Worm (Caenorhabditis elegans) whole organism, young adult: ENCODE results near the gene F31F6.3.

Experiments
- B0035.1 ChIP-seq: sonication (generic microtip); optimal IDR thresholded peaks from 2 replicates; lab custom pipeline; 2016; ENCODE audit warnings: missing genetic modification characterization, mild to moderate bottlenecking, missing compliant biosample characterization, missing genotype, missing genetic modification reagents
- B0261.1 ChIP-seq: sonication (generic microtip); optimal IDR thresholded peaks from 2 replicates; lab custom pipeline; 2016; ENCODE audit warnings: mild to moderate bottlenecking, missing genetic modification characterization, moderate library complexity, missing compliant biosample characterization
- C06A6.2 ChIP-seq: fragments of 200-800 bp; sonication (Bioruptor generic); conservative IDR thresholded peaks from 2 replicates; pipeline ENCODE4 v1.3.6; 2022; ENCODE audit warnings: missing genetic modification characterization, missing compliant biosample characterization
- D2030.7 ChIP-seq: fragments of 200-800 bp; sonication (Bioruptor generic); IDR thresholded peaks from 2 replicates; pipeline ENCODE4 v1.3.6; 2022; ENCODE audit warnings: missing genetic modification reagents, missing genetic modification characterization, missing compliant biosample characterization
- F57C9.4 ChIP-seq: sonication (generic microtip); optimal IDR thresholded peaks from 2 replicates; lab custom pipeline; 2017; ENCODE audit warnings: mild to moderate bottlenecking, missing genetic modification characterization, missing compliant biosample characterization
- Y53F4B.3 ChIP-seq: fragments of 200-800 bp; sonication (Bioruptor generic); IDR thresholded peaks from 2 replicates; pipeline ENCODE4 v1.3.6; 2022; ENCODE audit warnings: missing genetic modification reagents, missing genetic modification characterization, missing compliant biosample characterization
- Y79H2A.3 ChIP-seq: fragments of 200-800 bp; sonication (Bioruptor generic); conservative IDR thresholded peaks from 2 replicates; pipeline ENCODE4 v1.3.6; 2022; ENCODE audit warnings: missing genetic modification reagents, missing genetic modification characterization, missing compliant biosample characterization
- ZK185.1 ChIP-seq: sonication (generic microtip); optimal IDR thresholded peaks from 2 replicates; lab custom pipeline; 2016; ENCODE audit warnings: mild to moderate bottlenecking, missing genetic modification characterization, missing compliant biosample characterization; ENCODE audit not compliant: poor library complexity, severe bottlenecking
- aptf-3 ChIP-seq: fragments of 200-800 bp; sonication (Bioruptor generic); IDR thresholded peaks from 2 replicates; pipeline ENCODE4 v1.3.6; 2022; ENCODE audit warnings: missing genetic modification characterization, missing compliant biosample characterization
- attf-6 ChIP-seq: fragments of 200-800 bp; sonication (Bioruptor generic); IDR thresholded peaks from 2 replicates; pipeline ENCODE4 v1.3.6; 2022; ENCODE audit warnings: missing genetic modification reagents, missing genetic modification characterization, missing compliant biosample characterization
- cebp-1 ChIP-seq, 2 experiments: fragments of 200-800 bp in 1 of 2; sonication (Bioruptor generic) in 1 of 2; sonication (generic microtip) in 1 of 2; IDR thresholded peaks in 1 of 2; optimal IDR thresholded peaks in 1 of 2; 2 replicates each; pipeline versions ENCODE4 v1.3.6 to Lab custom; 2017 to 2022; ENCODE audit warnings: missing compliant biosample characterization in 2 of 2, missing genetic modification characterization in 2 of 2, mild to moderate bottlenecking in 1 of 2, missing genetic modification reagents in 1 of 2, moderate library complexity in 1 of 2
- cebp-2 ChIP-seq: fragments of 200-800 bp; sonication (Bioruptor generic); IDR thresholded peaks from 2 replicates; pipeline ENCODE4 v1.3.6; 2022; ENCODE audit warnings: missing genetic modification characterization, missing compliant biosample characterization
- ceh-91 ChIP-seq: fragments of 200-800 bp; sonication (Bioruptor generic); IDR thresholded peaks from 2 replicates; pipeline ENCODE4 v1.3.6; 2022; ENCODE audit warnings: missing genetic modification reagents, missing genetic modification characterization, missing compliant biosample characterization
- chd-7 ChIP-seq: sonication (generic microtip); optimal IDR thresholded peaks from 2 replicates; lab custom pipeline; 2016; ENCODE audit warnings: mild to moderate bottlenecking, missing genetic modification characterization, moderate library complexity, missing compliant biosample characterization
- die-1 ChIP-seq: sonication (generic microtip); optimal IDR thresholded peaks from 2 replicates; lab custom pipeline; 2016; ENCODE audit warnings: missing genotype, mild to moderate bottlenecking, missing genetic modification characterization, missing compliant biosample characterization
- dpff-1 ChIP-seq: sonication (generic microtip); optimal IDR thresholded peaks from 2 replicates; lab custom pipeline; 2017; ENCODE audit warnings: mild to moderate bottlenecking, missing genetic modification characterization, missing compliant biosample characterization
- gei-17 ChIP-seq: fragments of 200-800 bp; sonication (Bioruptor generic); optimal IDR thresholded peaks from 2 replicates; lab custom pipeline; 2018; ENCODE audit warnings: mild to moderate bottlenecking, missing genetic modification characterization, missing compliant biosample characterization
- hlh-26 ChIP-seq: fragments of 200-800 bp; sonication (Bioruptor generic); conservative IDR thresholded peaks from 2 replicates; pipeline ENCODE4 v1.3.6; 2022; ENCODE audit warnings: missing genetic modification reagents, missing genetic modification characterization, missing compliant biosample characterization
- hrde-1 ChIP-seq: sonication (generic microtip); optimal IDR thresholded peaks from 2 replicates; lab custom pipeline; 2016; ENCODE audit warnings: missing genetic modification characterization, mild to moderate bottlenecking, missing compliant biosample characterization, moderate library complexity, missing genotype, missing genetic modification reagents, borderline replicate concordance
- hsf-1 ChIP-seq: fragments of 200-800 bp; sonication (Bioruptor generic); IDR thresholded peaks from 2 replicates; pipeline ENCODE4 v1.3.6; 2022; ENCODE audit warnings: missing genetic modification reagents, missing genetic modification characterization, missing compliant biosample characterization
- let-607 ChIP-seq, 2 experiments: fragments of 200-800 bp in 1 of 2; sonication (Bioruptor generic) in 1 of 2; sonication (generic microtip) in 1 of 2; optimal IDR thresholded peaks; 2 replicates each; lab custom pipeline; 2016 to 2018; ENCODE audit warnings: mild to moderate bottlenecking in 2 of 2, missing compliant biosample characterization in 2 of 2, missing genetic modification characterization in 2 of 2, moderate library complexity in 2 of 2, missing genotype in 1 of 2
- lin-35 ChIP-seq, 3 experiments: fragments of 150-350 bp in 2 of 3; sonication (generic microtip) in 1 of 3; optimal IDR thresholded peaks; 2 replicates each; lab custom pipeline; 2014 to 2018; ENCODE audit warnings: missing biosample characterization in 3 of 3, missing genetic modification characterization in 3 of 3, missing genetic modification reagents in 3 of 3
- lin-40 ChIP-seq: sonication (generic microtip); optimal IDR thresholded peaks from 2 replicates; lab custom pipeline; 2016; ENCODE audit warnings: missing genetic modification characterization, mild to moderate bottlenecking, missing compliant biosample characterization, missing genotype, missing genetic modification reagents
- lin-54 ChIP-seq: fragments of 200-800 bp; sonication (Bioruptor generic); optimal IDR thresholded peaks from 2 replicates; lab custom pipeline; 2018; ENCODE audit warnings: mild to moderate bottlenecking, missing genetic modification characterization, missing compliant biosample characterization
- lir-1 ChIP-seq: fragments of 200-800 bp; sonication (Bioruptor generic); conservative IDR thresholded peaks from 2 replicates; pipeline ENCODE4 v1.3.6; 2022; ENCODE audit warnings: missing genetic modification reagents, missing genetic modification characterization, missing compliant biosample characterization
- lsl-1 ChIP-seq: fragments of 200-800 bp; sonication (Bioruptor generic); optimal IDR thresholded peaks from 2 replicates; lab custom pipeline; 2018; ENCODE audit warnings: mild to moderate bottlenecking, missing genetic modification characterization, moderate library complexity, missing compliant biosample characterization
- lsy-27 ChIP-seq: sonication (generic microtip); optimal IDR thresholded peaks from 2 replicates; lab custom pipeline; 2017; ENCODE audit warnings: missing genetic modification characterization, mild to moderate bottlenecking, missing compliant biosample characterization, antibody characterized with exemption, missing genotype, borderline replicate concordance; ENCODE audit not compliant: insufficient read depth
- madf-10 ChIP-seq: sonication (generic microtip); optimal IDR thresholded peaks from 2 replicates; lab custom pipeline; 2016; ENCODE audit warnings: mild to moderate bottlenecking, missing genetic modification characterization, missing compliant biosample characterization
- madf-3 ChIP-seq: fragments of 200-800 bp; sonication (Bioruptor generic); IDR thresholded peaks from 2 replicates; pipeline ENCODE4 v1.3.6; 2022; ENCODE audit warnings: missing genetic modification reagents, missing genetic modification characterization, missing compliant biosample characterization
- madf-6 ChIP-seq: fragments of 200-800 bp; sonication (Bioruptor generic); IDR thresholded peaks from 2 replicates; pipeline ENCODE4 v1.3.6; 2022; ENCODE audit warnings: missing genetic modification reagents, missing genetic modification characterization, missing compliant biosample characterization
- madf-8 ChIP-seq: fragments of 200-800 bp; sonication (Bioruptor generic); conservative IDR thresholded peaks from 2 replicates; pipeline ENCODE4 v1.3.6; 2022; ENCODE audit warnings: missing genetic modification reagents, missing genetic modification characterization, missing compliant biosample characterization
- mel-28 ChIP-seq: sonication (generic microtip); optimal IDR thresholded peaks from 2 replicates; lab custom pipeline; 2016; ENCODE audit warnings: borderline replicate concordance, mild to moderate bottlenecking, missing genetic modification characterization, missing compliant biosample characterization
- nfya-1 ChIP-seq: sonication (generic microtip); optimal IDR thresholded peaks from 2 replicates; lab custom pipeline; 2017; ENCODE audit warnings: antibody characterized with exemption, missing compliant biosample characterization, missing genetic modification characterization, borderline replicate concordance; ENCODE audit not compliant: insufficient read depth
- nfya-2 ChIP-seq: fragments of 200-800 bp; sonication (Bioruptor generic); IDR thresholded peaks from 2 replicates; pipeline ENCODE4 v1.3.6; 2022; ENCODE audit warnings: missing genetic modification reagents, missing genetic modification characterization, missing compliant biosample characterization
- nfyb-1 ChIP-seq: fragments of 200-800 bp; sonication (Bioruptor generic); IDR thresholded peaks from 2 replicates; pipeline ENCODE4 v1.3.6; 2022; ENCODE audit warnings: missing genetic modification reagents, missing genetic modification characterization, missing compliant biosample characterization
- pbrm-1 ChIP-seq: fragments of 200-800 bp; sonication (Bioruptor generic); IDR thresholded peaks from 2 replicates; pipeline ENCODE4 v1.3.6; 2022; ENCODE audit warnings: missing genetic modification reagents, missing genetic modification characterization, missing compliant biosample characterization
- pha-4 ChIP-seq: fragments of 150-350 bp; sonication (generic microtip); optimal IDR thresholded peaks from 2 replicates; lab custom pipeline; 2014; ENCODE audit warnings: missing biosample characterization, missing genetic modification reagents, missing genetic modification characterization
- sdz-38 ChIP-seq: sonication (generic microtip); optimal IDR thresholded peaks from 2 replicates; lab custom pipeline; 2016; ENCODE audit warnings: missing genotype, missing genetic modification characterization, missing compliant biosample characterization
- sea-2 ChIP-seq: fragments of 200-800 bp; sonication (Bioruptor generic); IDR thresholded peaks from 2 replicates; pipeline ENCODE4 v1.3.6; 2022; ENCODE audit warnings: missing genetic modification characterization, missing compliant biosample characterization
- somi-1 ChIP-seq: fragments of 200-800 bp; sonication (Bioruptor generic); optimal IDR thresholded peaks from 2 replicates; lab custom pipeline; 2018; ENCODE audit warnings: mild to moderate bottlenecking, missing genetic modification characterization, missing compliant biosample characterization
- sptf-2 ChIP-seq: fragments of 200-800 bp; sonication (Bioruptor generic); optimal IDR thresholded peaks from 2 replicates; lab custom pipeline; 2018; ENCODE audit warnings: mild to moderate bottlenecking, missing genetic modification characterization, missing compliant biosample characterization
- tbp1 ChIP-seq: fragments of 200-800 bp; sonication (Bioruptor generic); optimal IDR thresholded peaks from 2 replicates; lab custom pipeline; 2018; ENCODE audit warnings: mild to moderate bottlenecking, missing genetic modification characterization, missing compliant biosample characterization
- tbx-9 ChIP-seq: sonication (generic microtip); optimal IDR thresholded peaks from 2 replicates; lab custom pipeline; 2016; ENCODE audit warnings: borderline replicate concordance, missing genetic modification characterization, inconsistent platforms, missing compliant biosample characterization
- unc-62 ChIP-seq: fragments of 150-350 bp; optimal IDR thresholded peaks from 2 replicates; lab custom pipeline; 2014; ENCODE audit warnings: missing biosample characterization, missing genetic modification reagents, missing genetic modification characterization
- zfh-2 ChIP-seq: fragments of 200-800 bp; sonication (Bioruptor generic); conservative IDR thresholded peaks from 2 replicates; pipeline ENCODE4 v1.3.6; 2022; ENCODE audit warnings: missing genetic modification reagents, missing genetic modification characterization, missing compliant biosample characterization
- ztf-18 ChIP-seq: sonication (generic microtip); optimal IDR thresholded peaks from 2 replicates; lab custom pipeline; 2016; ENCODE audit warnings: missing genotype, mild to moderate bottlenecking, missing genetic modification characterization, missing compliant biosample characterization
- ztf-26 ChIP-seq: sonication (generic microtip); optimal IDR thresholded peaks from 2 replicates; lab custom pipeline; 2017; ENCODE audit warnings: missing genetic modification characterization, missing compliant biosample characterization

The F31F6.3 gene

DNA sequence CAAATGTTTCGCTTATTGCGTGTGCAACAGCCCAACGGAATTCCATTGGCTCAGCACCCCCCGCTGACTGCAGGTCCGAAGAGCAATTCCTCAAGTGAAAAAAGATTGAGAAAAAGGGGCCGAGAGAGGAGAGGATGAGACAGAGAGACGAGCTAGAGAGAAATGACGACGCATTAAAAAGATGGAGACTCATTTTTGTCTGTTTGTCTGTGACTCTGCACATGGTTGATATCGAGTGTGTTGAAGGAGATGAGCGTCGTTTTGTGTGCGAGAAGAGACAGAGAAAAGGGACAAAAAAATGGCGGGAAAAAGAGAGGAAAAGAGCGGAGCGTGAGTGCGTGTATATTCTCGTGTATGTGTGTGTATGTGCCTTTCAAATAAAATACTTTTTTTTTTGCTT is 31.6 kb downstream of the F31F6.3 start (continued):
- TF ChIP-seq madf-6 (GFP tag; lab: Robert Waterston, UW) = no peak; the same call in 1 of the 2 replicates
- TF ChIP-seq hlh-26 (GFP tag; lab: Robert Waterston, UW) = no peak
- TF ChIP-seq cebp-1 (GFP tag; IDR thresholded peaks at IDR 0.05; lab: Robert Waterston, UW) = no peak
- TF ChIP-seq cebp-1 (tag; optimal IDR thresholded peaks at IDR 0.05; lab: Kevin White, UChicago) = peak; percentile 81
- TF ChIP-seq nfyb-1 (GFP tag; lab: Robert Waterston, UW) = peak; percentile 69; the same call in 1 of the 2 replicates
- peak; percentile 96 for TF ChIP-seq zfh-2 (GFP tag; lab: Robert Waterston, UW)
- peak; percentile 57 for TF ChIP-seq ztf-26 (tag; lab: Kevin White, UChicago)
- no peak for TF ChIP-seq cebp-2 (GFP tag; lab: Robert Waterston, UW)
- peak in 1 of 3 experiments; percentile 85 for TF ChIP-seq lin-35 (GFP tag; optimal IDR thresholded peaks at IDR 0.05; lab: Kevin White, UChicago)
- peak; percentile 89 for TF ChIP-seq lin-40 (tag; lab: Kevin White, UChicago)
- TF ChIP-seq pha-4 = peak; percentile 53
- TF ChIP-seq madf-3 (GFP tag; lab: Robert Waterston, UW) = no peak
- TF ChIP-seq lin-54 (GFP tag; lab: Kevin White, UChicago) = peak; percentile 9
- peak; percentile 41 for TF ChIP-seq ztf-18
- no peak for TF ChIP-seq lsy-27 (tag; lab: Kevin White, UChicago)
- peak; percentile 81 for TF ChIP-seq somi-1 (GFP tag; lab: Kevin White, UChicago)
- no peak for TF ChIP-seq Y79H2A.3 (GFP tag; lab: Robert Waterston, UW)
- TF ChIP-seq aptf-3 (GFP tag; lab: Robert Waterston, UW) = no peak
- TF ChIP-seq ZK185.1 = peak; percentile 59
- TF ChIP-seq F57C9.4 (tag; lab: Kevin White, UChicago) = no peak
- no peak for TF ChIP-seq nfya-2
- TF ChIP-seq madf-8 (GFP tag; lab: Robert Waterston, UW) = no peak
- TF ChIP-seq ceh-91 (GFP tag; lab: Robert Waterston, UW) = no peak
- no peak for TF ChIP-seq hrde-1 (tag; lab: Kevin White, UChicago)
- TF ChIP-seq C06A6.2 (GFP tag; lab: Robert Waterston, UW) = peak; percentile 52; the same call in 1 of the 2 replicates
- no peak for TF ChIP-seq unc-62 (GFP tag; lab: Kevin White, UChicago)
- no peak for TF ChIP-seq let-607 (tag; optimal IDR thresholded peaks at IDR 0.05; lab: Kevin White, UChicago)
- TF ChIP-seq sea-2 (GFP tag; lab: Robert Waterston, UW) = no peak
- TF ChIP-seq attf-6 (GFP tag; lab: Robert Waterston, UW) = no peak
- TF ChIP-seq nfya-1 (tag; lab: Kevin White, UChicago) = no peak
- TF ChIP-seq D2030.7 (GFP tag; lab: Robert Waterston, UW) = no peak
- TF ChIP-seq chd-7 = peak; percentile 53
- TF ChIP-seq mel-28 (tag; lab: Kevin White, UChicago) = no peak
- TF ChIP-seq dpff-1 (tag; lab: Kevin White, UChicago) = no peak
- TF ChIP-seq die-1 (tag; lab: Kevin White, UChicago) = peak; percentile 17
- TF ChIP-seq lir-1 (GFP tag; lab: Robert Waterston, UW) = 0 out of 2 replicates have a peak, but pooled peaks have one; percentile 11
- TF ChIP-seq B0035.1 = no peak
- no peak for TF ChIP-seq hsf-1
- no peak for TF ChIP-seq tbx-9 (tag; lab: Kevin White, UChicago)
- peak; percentile 20 for TF ChIP-seq gei-17 (GFP tag; lab: Kevin White, UChicago)
- TF ChIP-seq sptf-2 (GFP tag; lab: Kevin White, UChicago) = no peak
- peak; percentile 78 for TF ChIP-seq madf-10 (tag; lab: Kevin White, UChicago)
- peak; percentile 57 for TF ChIP-seq tbp1 (GFP tag; lab: Kevin White, UChicago)
- TF ChIP-seq pbrm-1 (GFP tag; lab: Robert Waterston, UW) = no peak; the same call in 1 of the 2 replicates
- TF ChIP-seq B0261.1 = no peak
- no peak for TF ChIP-seq Y53F4B.3 (GFP tag; lab: Robert Waterston, UW)
- no peak for TF ChIP-seq sdz-38 (tag; lab: Kevin White, UChicago)
- TF ChIP-seq lsl-1 (GFP tag; lab: Kevin White, UChicago) = no peak
